Fruit fly (Drosophila melanogaster): ENCODE data around the gene pelo.

pelo gene

dm6 chr2L:9695723-9696122 lies 4.9 kb upstream of the pelo start:
- TF ChIP-seq CG11294 (GFP tag; IDR thresholded peaks at IDR 0.05) (no peak), fd85E (GFP tag; optimal IDR thresholded peaks at IDR 0.05) (no peak), fkh (GFP tag; optimal IDR thresholded peaks at IDR 0.05) (peak; percentile 41), ss (GFP tag; optimal IDR thresholded peaks at IDR 0.05) (no peak), Met (GFP tag; optimal IDR thresholded peaks at IDR 0.05) (no peak), CG8632 (GFP tag; optimal IDR thresholded peaks at IDR 0.05) (no peak)

dm6 chr2L:9697561-9697960 lies 3.0 kb upstream of the pelo start:
- TF ChIP-seq dsx (GFP tag; optimal IDR thresholded peaks at IDR 0.05; ENCODE audit: poor library complexity, severe bottlenecking): no peak
- no peak for TF ChIP-seq CG7368 (GFP tag; optimal IDR thresholded peaks at IDR 0.05)
- no peak for TF ChIP-seq fkh (GFP tag; optimal IDR thresholded peaks at IDR 0.05)
- TF ChIP-seq esn (GFP tag; optimal IDR thresholded peaks at IDR 0.05): no peak
- no peak for TF ChIP-seq Eip93F (GFP tag; optimal IDR thresholded peaks at IDR 0.05)
- TF ChIP-seq ss (GFP tag; optimal IDR thresholded peaks at IDR 0.05): no peak
- no peak for TF ChIP-seq net (GFP tag; optimal IDR thresholded peaks at IDR 0.05)
- no peak for TF ChIP-seq CG6276 (GFP tag; optimal IDR thresholded peaks at IDR 0.05)
- TF ChIP-seq svp (GFP tag): no peak
- no peak for TF ChIP-seq CG6792 (GFP tag; optimal IDR thresholded peaks at IDR 0.05)
- no peak for TF ChIP-seq Smox (GFP tag; optimal IDR thresholded peaks at IDR 0.05)
- TF ChIP-seq Hr39 (GFP tag; optimal IDR thresholded peaks at IDR 0.05): no peak
- no peak for TF ChIP-seq Sox14 (GFP tag; optimal IDR thresholded peaks at IDR 0.05)
- no peak for TF ChIP-seq CG1621 (tag; optimal IDR thresholded peaks at IDR 0.05)

dm6 chr2L:9698092-9698922 lies 2.3 kb upstream of the pelo start:
- TF ChIP-seq CG11762 (GFP tag; optimal IDR thresholded peaks at IDR 0.05; ENCODE audit: insufficient read depth) (no peak), CG8632 (GFP tag; optimal IDR thresholded peaks at IDR 0.05) (no peak), net (GFP tag; optimal IDR thresholded peaks at IDR 0.05) (peak; percentile 13), topi (GFP tag; optimal IDR thresholded peaks at IDR 0.05) (peak; percentile 37), fd85E (GFP tag; optimal IDR thresholded peaks at IDR 0.05) (no peak), OdsH (GFP tag; optimal IDR thresholded peaks at IDR 0.05) (no peak), CG7368 (GFP tag; optimal IDR thresholded peaks at IDR 0.05) (no peak), Eip78C (GFP tag) (peak; percentile 66), achi (GFP tag; optimal IDR thresholded peaks at IDR 0.05) (no peak), Smox (GFP tag; optimal IDR thresholded peaks at IDR 0.05) (no peak), Sox14 (GFP tag; optimal IDR thresholded peaks at IDR 0.05) (no peak), dac (GFP tag; optimal IDR thresholded peaks at IDR 0.05) (no peak), CG3032 (tag; optimal IDR thresholded peaks at IDR 0.05) (no peak), CG4318 (GFP tag; optimal IDR thresholded peaks at IDR 0.05) (no peak), ss (GFP tag; optimal IDR thresholded peaks at IDR 0.05) (peak; percentile 8 to 10), pdm3 (GFP tag; optimal IDR thresholded peaks at IDR 0.05) (no peak), CG10669 (GFP tag; optimal IDR thresholded peaks at IDR 0.05) (no peak), Lpt (GFP tag; optimal IDR thresholded peaks at IDR 0.05) (no peak), vri (GFP tag; optimal IDR thresholded peaks at IDR 0.05) (peak; percentile 52), CG8119 (GFP tag; IDR thresholded peaks at IDR 0.05) (no peak), CG1621 (tag; optimal IDR thresholded peaks at IDR 0.05) (no peak), CG6276 (GFP tag; optimal IDR thresholded peaks at IDR 0.05) (peak; percentile 0), CG9139 (GFP tag; optimal IDR thresholded peaks at IDR 0.05) (no peak), CG10631 (GFP tag; optimal IDR thresholded peaks at IDR 0.05) (no peak), fkh (GFP tag; optimal IDR thresholded peaks at IDR 0.05) (peak; percentile 59), CG6854 (GFP tag; optimal IDR thresholded peaks at IDR 0.05) (no peak), CG34406 (GFP tag; optimal IDR thresholded peaks at IDR 0.05) (no peak), CG6792 (GFP tag; optimal IDR thresholded peaks at IDR 0.05) (no peak), svp (GFP tag) (peak; percentile 99), CG16779 (tag; optimal IDR thresholded peaks at IDR 0.05) (no peak), spab (GFP tag; optimal IDR thresholded peaks at IDR 0.05) (no peak), Sox102F (GFP tag; optimal IDR thresholded peaks at IDR 0.05) (peak; percentile 26), CG31627 (GFP tag; optimal IDR thresholded peaks at IDR 0.05) (no peak), acj6 (GFP tag; optimal IDR thresholded peaks at IDR 0.05) (no peak), Eip75B (GFP tag; optimal IDR thresholded peaks at IDR 0.05) (peak; percentile 0), Hr39 (GFP tag; optimal IDR thresholded peaks at IDR 0.05) (no peak), CG11902 (GFP tag; optimal IDR thresholded peaks at IDR 0.05) (no peak), Ets96B (tag; optimal IDR thresholded peaks at IDR 0.05) (no peak)
